Fruit fly (Drosophila melanogaster): ENCODE results near the gene Sgs8.
A peak's percentile ranks its signal among the peaks of the same experiment; 100 is the strongest.

The Sgs8 gene

dm6 chr3L:11523286-11523685 is 14.1 kb upstream of the Sgs8 start:
- TF ChIP-seq NC2α (GFP tag; optimal IDR thresholded peaks at IDR 0.05) (no peak), pzg (GFP tag; optimal IDR thresholded peaks at IDR 0.05) (peak; percentile 26), Gug (GFP tag; IDR thresholded peaks at IDR 0.05) (no peak), Med (GFP tag) (peak; percentile 61), lola (GFP tag; optimal IDR thresholded peaks at IDR 0.05) (peak in 1 of 3 experiments; percentile 63), Ets97D (GFP tag; optimal IDR thresholded peaks at IDR 0.05) (no peak), Opbp (GFP tag; IDR thresholded peaks at IDR 0.05; ENCODE audit: partially characterized antibody) (peak; percentile 65), Doc3 (GFP tag; IDR thresholded peaks at IDR 0.05; ENCODE audit: partially characterized antibody) (no peak), HLH4C (GFP tag; IDR thresholded peaks at IDR 0.05; ENCODE audit: partially characterized antibody) (peak; percentile 40; the same call in 1 of the 3 replicates), CTCF (GFP tag; optimal IDR thresholded peaks at IDR 0.05) (peak; percentile 80), bowl (GFP tag; IDR thresholded peaks at IDR 0.05) (no peak), CG12942 (GFP tag; optimal IDR thresholded peaks at IDR 0.05) (no peak), aop (GFP tag; IDR thresholded peaks at IDR 0.05) (no peak), vvl (GFP tag; IDR thresholded peaks at IDR 0.05) (peak; percentile 28; the same call in 1 of the 2 replicates), Nf-YA (GFP tag; IDR thresholded peaks at IDR 0.05) (no peak), CG17802 (tag; optimal IDR thresholded peaks at IDR 0.05) (no peak), CG7786 (GFP tag; optimal IDR thresholded peaks at IDR 0.05) (no peak), Dfd (GFP tag; optimal IDR thresholded peaks at IDR 0.05) (no peak), CG14710 (tag; optimal IDR thresholded peaks at IDR 0.05) (peak; percentile 7), Scr (GFP tag; IDR thresholded peaks at IDR 0.05; ENCODE audit: partially characterized antibody) (0 out of 2 replicates have a peak, but pooled peaks have one; percentile 33), CG13624 (GFP tag; optimal IDR thresholded peaks at IDR 0.05) (peak; percentile 8), Xrp1 (GFP tag; IDR thresholded peaks at IDR 0.05) (0 out of 2 replicates have a peak, but pooled peaks have one; percentile 11), ato (GFP tag; IDR thresholded peaks at IDR 0.05; ENCODE audit: partially characterized antibody) (0 out of 2 replicates have a peak, but pooled peaks have one; percentile 13), dpn (GFP tag; optimal IDR thresholded peaks at IDR 0.05) (no peak), CG7987 (GFP tag; optimal IDR thresholded peaks at IDR 0.05) (peak; percentile 24), CG34422 (GFP tag; IDR thresholded peaks at IDR 0.05) (no peak), sd (tag; optimal IDR thresholded peaks at IDR 0.05) (peak; percentile 10), CG31365 (tag; optimal IDR thresholded peaks at IDR 0.05) (no peak), pan (optimal IDR thresholded peaks at IDR 0.05) (no peak), pan (GFP tag; optimal IDR thresholded peaks at IDR 0.05 in 1 of 2, IDR thresholded peaks at IDR 0.05 in 1 of 2) (no peak), inv (GFP tag; IDR thresholded peaks at IDR 0.05; ENCODE audit: partially characterized antibody) (peak; percentile 31; the same call in 1 of the 2 replicates), so (GFP tag; IDR thresholded peaks at IDR 0.05) (peak; percentile 55; the same call in 1 of the 3 replicates), Bgb (GFP tag; IDR thresholded peaks at IDR 0.05; ENCODE audit: partially characterized antibody) (peak; percentile 78), jigr1 (GFP tag; IDR thresholded peaks at IDR 0.05) (no peak), Aef1 (GFP tag; IDR thresholded peaks at IDR 0.05) (no peak), pita (GFP tag; optimal IDR thresholded peaks at IDR 0.05) (peak; percentile 36), zf30C (GFP tag; optimal IDR thresholded peaks at IDR 0.05) (peak; percentile 49), D19A (tag; optimal IDR thresholded peaks at IDR 0.05) (peak; percentile 50), Rfx (GFP tag; IDR thresholded peaks at IDR 0.05) (peak; percentile 43; the same call in 1 of the 2 replicates), E2f2 (GFP tag; IDR thresholded peaks at IDR 0.05) (peak; percentile 48; the same call in 1 of the 2 replicates), CG16813 (GFP tag; IDR thresholded peaks at IDR 0.05; ENCODE audit: partially characterized antibody) (peak; percentile 15; the same call in 1 of the 3 replicates), cg (GFP tag; optimal IDR thresholded peaks at IDR 0.05) (peak; percentile 92), stwl (tag; optimal IDR thresholded peaks at IDR 0.05) (peak; percentile 60), Dbx (GFP tag; IDR thresholded peaks at IDR 0.05) (peak; percentile 58; the same call in 1 of the 3 replicates), Hmr (GFP tag; optimal IDR thresholded peaks at IDR 0.05) (peak; percentile 12), CG4820 (GFP tag; optimal IDR thresholded peaks at IDR 0.05) (no peak), Fer1 (GFP tag; optimal IDR thresholded peaks at IDR 0.05) (peak; percentile 11), Camta (GFP tag; optimal IDR thresholded peaks at IDR 0.05) (no peak), ken (GFP tag; IDR thresholded peaks at IDR 0.05) (no peak), Lhr (GFP tag; optimal IDR thresholded peaks at IDR 0.05) (peak; percentile 22)
